Worm (Caenorhabditis elegans) whole organism, late embryonic: ENCODE measurements around the gene T10B10.9.

ENCODE experiments used
- C08G9.2 ChIP-seq: sonication (generic microtip); optimal IDR thresholded peaks from 2 replicates; lab custom pipeline; 2016; ENCODE audit warnings: mild to moderate bottlenecking, missing genetic modification characterization, moderate library complexity, missing compliant biosample characterization
- ama-1 ChIP-seq: fragments of 150-350 bp; optimal IDR thresholded peaks from 2 replicates; lab custom pipeline; 2014
- ceh-14 ChIP-seq: sonication (generic microtip); optimal IDR thresholded peaks from 2 replicates; lab custom pipeline; 2016; ENCODE audit warnings: missing genotype, missing genetic modification characterization, missing compliant biosample characterization
- ceh-30 ChIP-seq: fragments of 150-350 bp; optimal IDR thresholded peaks from 2 replicates; lab custom pipeline; 2014; ENCODE audit warnings: missing biosample characterization, missing genetic modification characterization
- ets-4 ChIP-seq: sonication (generic microtip); optimal IDR thresholded peaks from 2 replicates; lab custom pipeline; 2016; ENCODE audit warnings: missing genetic modification characterization, missing compliant biosample characterization
- fkh-10 ChIP-seq: fragments of 150-350 bp; optimal IDR thresholded peaks from 2 replicates; lab custom pipeline; 2014; ENCODE audit warnings: missing biosample characterization, missing genetic modification reagents, missing genetic modification characterization
- lin-11 ChIP-seq: fragments of 200-800 bp; sonication (Bioruptor generic); optimal IDR thresholded peaks from 2 replicates; lab custom pipeline; 2018; ENCODE audit warnings: mild to moderate bottlenecking, missing genetic modification characterization, missing compliant biosample characterization
- nfya-1 ChIP-seq: sonication (generic microtip); optimal IDR thresholded peaks from 2 replicates; lab custom pipeline; 2017; ENCODE audit warnings: missing genetic modification characterization, mild to moderate bottlenecking, missing compliant biosample characterization, antibody characterized with exemption, moderate library complexity
- nhr-11 ChIP-seq: fragments of 150-350 bp; optimal IDR thresholded peaks from 2 replicates; lab custom pipeline; 2014; ENCODE audit warnings: missing biosample characterization, missing genetic modification characterization
- tbx-2 ChIP-seq: sonication (generic microtip); optimal IDR thresholded peaks from 2 replicates; lab custom pipeline; 2016; ENCODE audit warnings: missing genetic modification characterization, missing compliant biosample characterization
- tbx-7 ChIP-seq: sonication (generic microtip); optimal IDR thresholded peaks from 2 replicates; lab custom pipeline; 2016; ENCODE audit warnings: missing genotype, missing genetic modification characterization, missing compliant biosample characterization
- ttx-3 ChIP-seq: sonication (generic microtip); optimal IDR thresholded peaks from 2 replicates; lab custom pipeline; 2016; ENCODE audit warnings: missing genetic modification reagents, missing genetic modification characterization, missing compliant biosample characterization
- unc-86 ChIP-seq: sonication (generic microtip); optimal IDR thresholded peaks from 2 replicates; lab custom pipeline; 2016; ENCODE audit warnings: missing genetic modification characterization, missing compliant biosample characterization

- TF ChIP-seq ttx-3 (no peak), lin-11 (no peak), tbx-2 (tag; lab: Kevin White, UChicago) (no peak), tbx-7 (tag; lab: Kevin White, UChicago) (no peak), ceh-14 (no peak), nfya-1 (no peak), nhr-11 (tag; lab: Kevin White, UChicago) (no peak), fkh-10 (GFP tag; lab: Kevin White, UChicago) (no peak), ets-4 (tag; lab: Kevin White, UChicago) (no peak), ama-1 (lab: Kevin White, UChicago) (no peak), C08G9.2 (tag; lab: Kevin White, UChicago) (no peak), ceh-30 (no peak), unc-86 (tag; lab: Kevin White, UChicago) (no peak)
Observed at ce11 chrX:15126736-15127135, 37.5 kb upstream of the T10B10.9 start.
